Worm (Caenorhabditis elegans): ENCODE measurements around the gene pqn-15.

DNA sequence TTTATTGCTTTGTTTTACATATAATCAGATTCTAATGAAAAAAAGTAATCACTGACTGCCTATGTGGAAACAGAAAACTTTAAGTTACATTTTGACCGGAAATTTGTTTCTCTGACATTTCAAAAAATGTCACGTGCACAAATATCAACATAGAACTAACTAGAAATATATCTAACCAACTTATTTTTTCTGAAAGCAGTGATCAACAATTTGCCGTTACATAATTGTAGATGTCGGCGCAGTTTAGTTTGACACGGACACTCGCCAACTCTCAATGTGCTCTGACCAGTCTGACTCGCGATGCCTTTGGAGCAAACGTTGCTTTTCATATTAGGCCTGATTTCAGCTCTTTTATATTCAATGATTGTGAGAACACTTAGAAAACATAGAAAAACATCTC is 50.0 kb downstream of the pqn-15 start, which contains the start of gene srv-6:
- TF ChIP-seq vab-15 (tag; optimal IDR thresholded peaks at IDR 0.05) (no peak), hpl-2 (GFP tag; optimal IDR thresholded peaks at IDR 0.05) (no peak), unc-62 (GFP tag; optimal IDR thresholded peaks at IDR 0.05) (no peak), elt-3 (tag; optimal IDR thresholded peaks at IDR 0.05) (no peak)

Measured in whole organism, L1 larva.